Worm (Caenorhabditis elegans) whole organism, late embryonic: ENCODE results near the gene paqr-1.

Experiments
- C08G9.2 ChIP-seq: sonication (generic microtip); optimal IDR thresholded peaks from 2 replicates; lab custom pipeline; 2016; ENCODE audit warnings: mild to moderate bottlenecking, missing genetic modification characterization, moderate library complexity, missing compliant biosample characterization
- C38D4.7 ChIP-seq: fragments of 200-800 bp; sonication (Bioruptor generic); optimal IDR thresholded peaks from 2 replicates; lab custom pipeline; 2018; ENCODE audit warnings: mild to moderate bottlenecking, missing genetic modification characterization, moderate library complexity, missing compliant biosample characterization
- F13H6.1 ChIP-seq: sonication (generic microtip); optimal IDR thresholded peaks from 2 replicates; lab custom pipeline; 2016; ENCODE audit warnings: missing genetic modification characterization, missing compliant biosample characterization
- T23F11.4 ChIP-seq: fragments of 200-800 bp; sonication (Bioruptor generic); optimal IDR thresholded peaks from 2 replicates; lab custom pipeline; 2018; ENCODE audit warnings: mild to moderate bottlenecking, missing genetic modification characterization, missing compliant biosample characterization
- ceh-22 ChIP-seq: sonication (generic microtip); optimal IDR thresholded peaks from 2 replicates; lab custom pipeline; 2017; ENCODE audit warnings: missing biosample characterization, missing genetic modification characterization
- ceh-30 ChIP-seq: fragments of 150-350 bp; optimal IDR thresholded peaks from 2 replicates; lab custom pipeline; 2014; ENCODE audit warnings: missing biosample characterization, missing genetic modification characterization
- ceh-45 ChIP-seq: fragments of 200-800 bp; sonication (Bioruptor generic); IDR thresholded peaks from 2 replicates; pipeline ENCODE4 v1.3.6; 2022; ENCODE audit warnings: missing genetic modification reagents, missing genetic modification characterization, missing compliant biosample characterization
- ceh-9 ChIP-seq: sonication (generic microtip); optimal IDR thresholded peaks from 2 replicates; lab custom pipeline; 2016; ENCODE audit warnings: mild to moderate bottlenecking, missing genetic modification characterization, inconsistent platforms, missing compliant biosample characterization
- che-1 ChIP-seq: sonication (generic microtip); optimal IDR thresholded peaks from 2 replicates; lab custom pipeline; 2016; ENCODE audit warnings: mild to moderate bottlenecking, missing genetic modification characterization, missing compliant biosample characterization
- dmd-4 ChIP-seq: sonication (generic microtip); optimal IDR thresholded peaks from 2 replicates; lab custom pipeline; 2016; ENCODE audit warnings: borderline replicate concordance, missing genetic modification characterization, missing compliant biosample characterization
- elt-4 ChIP-seq: sonication (generic microtip); optimal IDR thresholded peaks from 2 replicates; lab custom pipeline; 2016; ENCODE audit warnings: missing genetic modification characterization, missing compliant biosample characterization
- eyg-1 ChIP-seq: sonication (generic microtip); optimal IDR thresholded peaks from 2 replicates; lab custom pipeline; 2016; ENCODE audit warnings: missing genotype, missing genetic modification characterization, missing compliant biosample characterization
- fax-1 ChIP-seq: sonication (generic microtip); optimal IDR thresholded peaks from 2 replicates; lab custom pipeline; 2016; ENCODE audit warnings: missing genotype, missing genetic modification characterization, missing compliant biosample characterization
- fkh-6 ChIP-seq: sonication (generic microtip); optimal IDR thresholded peaks from 2 replicates; lab custom pipeline; 2016; ENCODE audit warnings: missing genetic modification characterization, missing compliant biosample characterization
- hlh-13 ChIP-seq: fragments of 200-800 bp; sonication (Bioruptor generic); optimal IDR thresholded peaks from 2 replicates; lab custom pipeline; 2018; ENCODE audit warnings: mild to moderate bottlenecking, missing genetic modification characterization, missing compliant biosample characterization
- hlh-30 ChIP-seq: sonication (generic microtip); optimal IDR thresholded peaks from 2 replicates; lab custom pipeline; 2017; ENCODE audit warnings: antibody characterized with exemption, missing genetic modification characterization, missing compliant biosample characterization; ENCODE audit not compliant: insufficient read depth
- hlh-8 ChIP-seq: sonication (generic microtip); optimal IDR thresholded peaks from 2 replicates; lab custom pipeline; 2016; ENCODE audit warnings: missing genotype, missing genetic modification characterization, missing compliant biosample characterization
- lim-6 ChIP-seq: sonication (generic microtip); optimal IDR thresholded peaks from 2 replicates; lab custom pipeline; 2016; ENCODE audit warnings: missing genetic modification characterization, missing compliant biosample characterization
- madf-2 ChIP-seq: sonication (generic microtip); optimal IDR thresholded peaks from 2 replicates; lab custom pipeline; 2017; ENCODE audit warnings: missing genetic modification characterization, missing compliant biosample characterization
- nhr-11 ChIP-seq: fragments of 150-350 bp; optimal IDR thresholded peaks from 2 replicates; lab custom pipeline; 2014; ENCODE audit warnings: missing biosample characterization, missing genetic modification characterization
- npax-4 ChIP-seq: sonication (generic microtip); optimal IDR thresholded peaks from 2 replicates; lab custom pipeline; 2016; ENCODE audit warnings: missing genetic modification characterization, missing compliant biosample characterization
- odd-2 ChIP-seq: sonication (generic microtip); optimal IDR thresholded peaks from 2 replicates; lab custom pipeline; 2017; ENCODE audit warnings: antibody characterized with exemption, mild to moderate bottlenecking, missing genetic modification characterization, missing compliant biosample characterization
- pat-9 ChIP-seq: fragments of 200-800 bp; sonication (Bioruptor generic); optimal IDR thresholded peaks from 2 replicates; lab custom pipeline; 2018; ENCODE audit warnings: mild to moderate bottlenecking, missing genetic modification characterization, moderate library complexity, missing compliant biosample characterization
- pax-1 ChIP-seq: fragments of 150-350 bp; optimal IDR thresholded peaks from 2 replicates; lab custom pipeline; 2014; ENCODE audit warnings: missing biosample characterization, missing genetic modification characterization
- pha-4 ChIP-seq: fragments of 150-350 bp; optimal IDR thresholded peaks from 2 replicates; lab custom pipeline; 2018; ENCODE audit warnings: missing biosample characterization, missing genetic modification reagents, missing genetic modification characterization
- ref-2 ChIP-seq: sonication (generic microtip); optimal IDR thresholded peaks from 2 replicates; lab custom pipeline; 2016; ENCODE audit warnings: missing genetic modification characterization, missing compliant biosample characterization
- rnt-1 ChIP-seq: sonication (generic microtip); optimal IDR thresholded peaks from 2 replicates; lab custom pipeline; 2016; ENCODE audit warnings: missing genetic modification characterization, missing compliant biosample characterization
- sox-2 ChIP-seq: fragments of 200-800 bp; sonication (Bioruptor generic); IDR thresholded peaks from 2 replicates; pipeline ENCODE4 v1.3.6; 2022; ENCODE audit warnings: missing genetic modification reagents, missing genetic modification characterization, missing compliant biosample characterization
- syd-9 ChIP-seq: sonication (generic microtip); optimal IDR thresholded peaks from 2 replicates; lab custom pipeline; 2016; ENCODE audit warnings: mild to moderate bottlenecking, missing genetic modification characterization, moderate library complexity, missing compliant biosample characterization
- tbx-2 ChIP-seq: sonication (generic microtip); optimal IDR thresholded peaks from 2 replicates; lab custom pipeline; 2016; ENCODE audit warnings: missing genetic modification characterization, missing compliant biosample characterization
- tbx-7 ChIP-seq: sonication (generic microtip); optimal IDR thresholded peaks from 2 replicates; lab custom pipeline; 2016; ENCODE audit warnings: missing genotype, missing genetic modification characterization, missing compliant biosample characterization
- ttx-3 ChIP-seq: sonication (generic microtip); optimal IDR thresholded peaks from 2 replicates; lab custom pipeline; 2016; ENCODE audit warnings: missing genetic modification reagents, missing genetic modification characterization, missing compliant biosample characterization
- unc-42 ChIP-seq: sonication (generic microtip); optimal IDR thresholded peaks from 2 replicates; lab custom pipeline; 2016; ENCODE audit warnings: missing genotype, missing genetic modification characterization, missing compliant biosample characterization
- unc-55 ChIP-seq: sonication (generic microtip); optimal IDR thresholded peaks from 2 replicates; lab custom pipeline; 2017; ENCODE audit warnings: missing biosample characterization, missing genetic modification reagents, missing genetic modification characterization
- unc-86 ChIP-seq: sonication (generic microtip); optimal IDR thresholded peaks from 2 replicates; lab custom pipeline; 2016; ENCODE audit warnings: missing genetic modification characterization, missing compliant biosample characterization
- ztf-16 ChIP-seq: sonication (generic microtip); optimal IDR thresholded peaks from 2 replicates; lab custom pipeline; 2017; ENCODE audit warnings: missing genetic modification characterization, missing compliant biosample characterization

The paqr-1 gene

DNA sequence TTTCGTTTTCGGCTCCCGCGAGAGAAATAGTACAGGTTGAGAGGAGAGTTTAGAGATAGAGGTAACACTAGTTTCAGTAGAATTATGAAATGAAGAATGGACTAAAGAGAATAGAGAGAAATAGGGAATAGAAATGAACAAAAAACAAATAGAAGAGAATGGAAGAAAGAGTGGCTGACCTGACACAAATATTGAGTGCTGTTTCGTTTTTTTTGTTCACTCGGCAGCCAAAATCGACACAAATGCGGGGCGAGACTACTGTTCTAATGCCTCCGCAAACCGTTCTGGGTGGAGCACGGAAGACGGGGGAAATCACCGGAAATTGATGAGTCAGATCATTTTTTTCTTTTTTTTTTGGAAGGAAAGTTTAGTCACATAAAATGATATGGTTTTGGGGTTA lies 17.4 kb upstream of the paqr-1 start:
- TF ChIP-seq F13H6.1 (tag; lab: Kevin White, UChicago) (no peak), madf-2 (tag; lab: Kevin White, UChicago) (no peak), lim-6 (no peak), pha-4 (no peak), unc-55 (GFP tag; lab: Kevin White, UChicago) (no peak), nhr-11 (tag; lab: Kevin White, UChicago) (no peak), tbx-7 (tag; lab: Kevin White, UChicago) (no peak)

DNA sequence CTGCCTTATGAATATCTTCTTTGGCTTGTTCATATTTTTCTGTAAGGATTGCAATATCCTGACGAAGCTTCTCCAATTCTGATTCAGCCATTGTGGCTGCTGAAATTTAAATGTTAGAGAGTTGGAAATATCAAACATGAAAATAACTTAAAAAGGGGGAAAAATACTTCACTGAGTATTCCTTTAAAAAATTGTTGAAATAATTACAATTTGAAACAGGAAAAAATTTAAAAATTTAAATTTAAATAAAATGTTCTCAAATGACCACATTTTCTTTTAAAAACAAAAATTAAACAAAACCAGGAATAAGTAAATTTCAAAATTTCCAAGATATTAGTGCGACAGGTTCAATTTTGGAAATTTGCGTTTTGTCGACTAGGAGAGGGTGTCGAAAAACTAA lies 17.0 kb upstream of the paqr-1 start, which contains the start of gene bicd-1:
Gene bicd-1, minus strand, starts transcription at position 101 of the 400 bp plus-strand sequence.
- TF ChIP-seq elt-4 (tag; lab: Kevin White, UChicago) (no peak), ceh-30 (tag; lab: Kevin White, UChicago) (no peak), hlh-13 (GFP tag; lab: Kevin White, UChicago) (no peak), nhr-11 (tag; lab: Kevin White, UChicago) (no peak), rnt-1 (tag; lab: Kevin White, UChicago) (no peak), unc-86 (no peak), pat-9 (tag; lab: Kevin White, UChicago) (no peak), hlh-30 (tag; lab: Kevin White, UChicago) (no peak), ztf-16 (tag; lab: Kevin White, UChicago) (no peak), sox-2 (GFP tag; lab: Robert Waterston, UW) (no peak), npax-4 (tag; lab: Kevin White, UChicago) (no peak), tbx-2 (tag; lab: Kevin White, UChicago) (no peak), T23F11.4 (no peak), tbx-7 (tag; lab: Kevin White, UChicago) (no peak)

DNA sequence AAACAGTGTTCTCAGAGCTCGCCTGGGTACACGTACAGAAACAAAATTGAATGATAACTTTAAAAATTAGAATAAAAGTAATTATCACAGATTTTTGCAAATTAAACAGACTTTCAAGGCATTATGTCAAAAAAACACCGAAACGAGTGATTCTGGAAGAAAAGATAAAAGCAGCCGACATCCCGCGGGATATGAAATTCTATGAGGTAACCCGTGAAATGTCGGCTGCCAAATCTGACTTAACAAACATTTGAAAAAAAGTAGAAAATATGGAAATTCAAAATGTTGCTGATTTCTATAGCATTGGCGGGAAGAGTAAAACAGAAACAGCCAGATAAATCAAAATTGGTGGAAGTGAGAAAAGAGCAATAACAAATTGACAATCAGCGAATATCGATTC lies 10.4 kb upstream of the paqr-1 start:
- TF ChIP-seq odd-2 (tag; lab: Kevin White, UChicago) (no peak), tbx-7 (tag; lab: Kevin White, UChicago) (no peak), che-1 (tag; lab: Kevin White, UChicago) (no peak), elt-4 (tag; lab: Kevin White, UChicago) (no peak), nhr-11 (tag; lab: Kevin White, UChicago) (no peak), pax-1 (tag; lab: Kevin White, UChicago) (no peak), ceh-22 (no peak), C08G9.2 (no peak), fkh-6 (tag; lab: Kevin White, UChicago) (no peak), ttx-3 (tag; lab: Kevin White, UChicago) (no peak), fax-1 (no peak), ceh-30 (tag; lab: Kevin White, UChicago) (no peak), pha-4 (no peak), ceh-45 (GFP tag; lab: Robert Waterston, UW) (no peak), dmd-4 (tag; lab: Kevin White, UChicago) (no peak)
- TF ChIP-seq, all 69 proteins: peak for 0

DNA sequence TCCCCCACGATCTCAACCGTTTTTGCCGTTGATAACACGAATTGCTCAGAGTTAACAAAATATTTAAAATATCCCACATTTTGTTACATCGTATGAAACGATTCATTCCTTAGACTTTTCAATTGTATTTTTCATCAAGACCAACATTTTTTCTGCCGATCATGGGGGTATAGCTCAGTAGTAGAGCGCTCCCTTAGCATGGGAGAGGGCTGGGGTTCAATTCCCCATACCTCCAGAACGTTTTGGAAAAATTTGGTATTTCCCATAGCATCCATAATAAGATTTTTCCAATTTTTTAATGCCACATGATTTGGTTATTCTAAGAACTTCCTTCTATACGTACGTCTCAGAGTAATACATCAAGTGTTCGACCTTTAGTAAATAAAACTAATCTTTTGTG lies 6.8 kb upstream of the paqr-1 start:
- TF ChIP-seq hlh-30 (tag; lab: Kevin White, UChicago) (no peak), unc-42 (tag; lab: Kevin White, UChicago) (no peak), fkh-6 (tag; lab: Kevin White, UChicago) (no peak), eyg-1 (no peak), ref-2 (no peak), C38D4.7 (GFP tag; lab: Kevin White, UChicago) (no peak), hlh-8 (tag; lab: Kevin White, UChicago) (no peak), dmd-4 (tag; lab: Kevin White, UChicago) (no peak), ceh-9 (tag; lab: Kevin White, UChicago) (no peak), T23F11.4 (no peak), syd-9 (no peak), rnt-1 (tag; lab: Kevin White, UChicago) (no peak), elt-4 (tag; lab: Kevin White, UChicago) (no peak)
